Worm (Caenorhabditis elegans) whole organism, late embryonic: ENCODE measurements around the gene unc-71.

Experiments used
- C08G9.2 ChIP-seq: sonication (generic microtip); optimal IDR thresholded peaks from 2 replicates; lab custom pipeline; 2016; ENCODE audit warnings: mild to moderate bottlenecking, missing genetic modification characterization, moderate library complexity, missing compliant biosample characterization
- C38D4.7 ChIP-seq: fragments of 200-800 bp; sonication (Bioruptor generic); optimal IDR thresholded peaks from 2 replicates; lab custom pipeline; 2018; ENCODE audit warnings: mild to moderate bottlenecking, missing genetic modification characterization, moderate library complexity, missing compliant biosample characterization
- F13H6.1 ChIP-seq: sonication (generic microtip); optimal IDR thresholded peaks from 2 replicates; lab custom pipeline; 2016; ENCODE audit warnings: missing genetic modification characterization, missing compliant biosample characterization
- T23F11.4 ChIP-seq: fragments of 200-800 bp; sonication (Bioruptor generic); optimal IDR thresholded peaks from 2 replicates; lab custom pipeline; 2018; ENCODE audit warnings: mild to moderate bottlenecking, missing genetic modification characterization, missing compliant biosample characterization
- ahr-1 ChIP-seq: sonication (generic microtip); optimal IDR thresholded peaks from 2 replicates; lab custom pipeline; 2016; ENCODE audit warnings: missing genetic modification characterization, missing compliant biosample characterization
- ceh-18 ChIP-seq: sonication (generic microtip); optimal IDR thresholded peaks from 2 replicates; lab custom pipeline; 2016; ENCODE audit warnings: missing genetic modification characterization, missing compliant biosample characterization
- ceh-31 ChIP-seq: sonication (generic microtip); optimal IDR thresholded peaks from 2 replicates; lab custom pipeline; 2016; ENCODE audit warnings: missing genetic modification characterization, missing compliant biosample characterization
- ceh-45 ChIP-seq: fragments of 200-800 bp; sonication (Bioruptor generic); IDR thresholded peaks from 2 replicates; pipeline ENCODE4 v1.3.6; 2022; ENCODE audit warnings: missing genetic modification reagents, missing genetic modification characterization, missing compliant biosample characterization
- ceh-6 ChIP-seq: fragments of 200-800 bp; sonication (Bioruptor generic); optimal IDR thresholded peaks from 2 replicates; lab custom pipeline; 2018; ENCODE audit warnings: mild to moderate bottlenecking, missing genetic modification characterization, missing compliant biosample characterization
- ceh-9 ChIP-seq: sonication (generic microtip); optimal IDR thresholded peaks from 2 replicates; lab custom pipeline; 2016; ENCODE audit warnings: mild to moderate bottlenecking, missing genetic modification characterization, inconsistent platforms, missing compliant biosample characterization
- dmd-4 ChIP-seq: sonication (generic microtip); optimal IDR thresholded peaks from 2 replicates; lab custom pipeline; 2016; ENCODE audit warnings: borderline replicate concordance, missing genetic modification characterization, missing compliant biosample characterization
- dve-1 ChIP-seq: sonication (generic microtip); optimal IDR thresholded peaks from 2 replicates; lab custom pipeline; 2017; ENCODE audit warnings: antibody characterized with exemption, mild to moderate bottlenecking, missing genetic modification characterization, missing compliant biosample characterization
- elt-2 ChIP-seq: sonication (generic microtip); optimal IDR thresholded peaks from 2 replicates; lab custom pipeline; 2016; ENCODE audit warnings: missing genetic modification reagents, missing genetic modification characterization, missing compliant biosample characterization
- hlh-13 ChIP-seq: fragments of 200-800 bp; sonication (Bioruptor generic); optimal IDR thresholded peaks from 2 replicates; lab custom pipeline; 2018; ENCODE audit warnings: mild to moderate bottlenecking, missing genetic modification characterization, missing compliant biosample characterization
- hlh-15 ChIP-seq: sonication (generic microtip); optimal IDR thresholded peaks from 2 replicates; lab custom pipeline; 2016; ENCODE audit warnings: missing genetic modification characterization, missing compliant biosample characterization
- hlh-30 ChIP-seq: sonication (generic microtip); optimal IDR thresholded peaks from 2 replicates; lab custom pipeline; 2017; ENCODE audit warnings: antibody characterized with exemption, missing genetic modification characterization, missing compliant biosample characterization; ENCODE audit not compliant: insufficient read depth
- hlh-6 ChIP-seq: sonication (generic microtip); optimal IDR thresholded peaks from 2 replicates; lab custom pipeline; 2016; ENCODE audit warnings: missing genotype, missing genetic modification characterization, missing compliant biosample characterization
- lin-11 ChIP-seq: fragments of 200-800 bp; sonication (Bioruptor generic); optimal IDR thresholded peaks from 2 replicates; lab custom pipeline; 2018; ENCODE audit warnings: mild to moderate bottlenecking, missing genetic modification characterization, missing compliant biosample characterization
- mec-3 ChIP-seq: sonication (generic microtip); optimal IDR thresholded peaks from 2 replicates; lab custom pipeline; 2016; ENCODE audit warnings: borderline replicate concordance, missing genetic modification characterization, missing compliant biosample characterization
- nfya-1 ChIP-seq: sonication (generic microtip); optimal IDR thresholded peaks from 2 replicates; lab custom pipeline; 2017; ENCODE audit warnings: missing genetic modification characterization, mild to moderate bottlenecking, missing compliant biosample characterization, antibody characterized with exemption, moderate library complexity
- nhr-11 ChIP-seq: fragments of 150-350 bp; optimal IDR thresholded peaks from 2 replicates; lab custom pipeline; 2014; ENCODE audit warnings: missing biosample characterization, missing genetic modification characterization
- nhr-232 ChIP-seq: sonication (generic microtip); optimal IDR thresholded peaks from 2 replicates; lab custom pipeline; 2016; ENCODE audit warnings: missing genetic modification characterization, missing compliant biosample characterization
- odd-2 ChIP-seq: sonication (generic microtip); optimal IDR thresholded peaks from 2 replicates; lab custom pipeline; 2017; ENCODE audit warnings: antibody characterized with exemption, mild to moderate bottlenecking, missing genetic modification characterization, missing compliant biosample characterization
- pat-9 ChIP-seq: fragments of 200-800 bp; sonication (Bioruptor generic); optimal IDR thresholded peaks from 2 replicates; lab custom pipeline; 2018; ENCODE audit warnings: mild to moderate bottlenecking, missing genetic modification characterization, moderate library complexity, missing compliant biosample characterization
- pax-1 ChIP-seq: fragments of 150-350 bp; optimal IDR thresholded peaks from 2 replicates; lab custom pipeline; 2014; ENCODE audit warnings: missing biosample characterization, missing genetic modification characterization
- pha-2 ChIP-seq: sonication (generic microtip); optimal IDR thresholded peaks from 2 replicates; lab custom pipeline; 2017; ENCODE audit warnings: mild to moderate bottlenecking, missing genetic modification characterization, missing compliant biosample characterization
- pha-4 ChIP-seq: fragments of 150-350 bp; optimal IDR thresholded peaks from 2 replicates; lab custom pipeline; 2018; ENCODE audit warnings: missing biosample characterization, missing genetic modification reagents, missing genetic modification characterization
- pros-1 ChIP-seq: fragments of 150-350 bp; optimal IDR thresholded peaks from 2 replicates; lab custom pipeline; 2014; ENCODE audit warnings: missing biosample characterization, missing genetic modification reagents, missing genetic modification characterization
- sdc-2 ChIP-seq: sonication (generic microtip); optimal IDR thresholded peaks from 2 replicates; lab custom pipeline; 2016; ENCODE audit warnings: missing genotype, missing genetic modification characterization, missing compliant biosample characterization
- sox-2 ChIP-seq: fragments of 200-800 bp; sonication (Bioruptor generic); IDR thresholded peaks from 2 replicates; pipeline ENCODE4 v1.3.6; 2022; ENCODE audit warnings: missing genetic modification reagents, missing genetic modification characterization, missing compliant biosample characterization
- sox-4 ChIP-seq: sonication (generic microtip); optimal IDR thresholded peaks from 2 replicates; lab custom pipeline; 2017; ENCODE audit warnings: mild to moderate bottlenecking, missing genetic modification characterization, inconsistent platforms, missing compliant biosample characterization
- syd-9 ChIP-seq: sonication (generic microtip); optimal IDR thresholded peaks from 2 replicates; lab custom pipeline; 2016; ENCODE audit warnings: mild to moderate bottlenecking, missing genetic modification characterization, moderate library complexity, missing compliant biosample characterization
- ttx-3 ChIP-seq: sonication (generic microtip); optimal IDR thresholded peaks from 2 replicates; lab custom pipeline; 2016; ENCODE audit warnings: missing genetic modification reagents, missing genetic modification characterization, missing compliant biosample characterization
- unc-3 ChIP-seq, 2 experiments: fragments of 200-800 bp in 1 of 2; sonication (Bioruptor generic) in 1 of 2; sonication (generic microtip) in 1 of 2; conservative IDR thresholded peaks in 1 of 2; optimal IDR thresholded peaks in 1 of 2; 2 replicates each; pipeline versions ENCODE4 v1.3.6 to Lab custom; 2016 to 2022; ENCODE audit warnings: missing compliant biosample characterization in 2 of 2, missing genetic modification characterization in 2 of 2, missing genetic modification reagents in 1 of 2
- unc-86 ChIP-seq: sonication (generic microtip); optimal IDR thresholded peaks from 2 replicates; lab custom pipeline; 2016; ENCODE audit warnings: missing genetic modification characterization, missing compliant biosample characterization
- zip-5 ChIP-seq: sonication (generic microtip); optimal IDR thresholded peaks from 2 replicates; lab custom pipeline; 2016; ENCODE audit warnings: missing genetic modification characterization, missing compliant biosample characterization

The unc-71 gene

ce11 chrIII:12874606-12875066 is 16.9 kb downstream of the unc-71 start, which contains the start of the genes mrg-1 and spcs-2 (continued):
- TF ChIP-seq C38D4.7 (peak; percentile 48), sox-2 (GFP tag; lab: Robert Waterston, UW) (peak; percentile 27; the same call in 1 of the 2 replicates), ceh-31 (tag; lab: Kevin White, UChicago) (peak; percentile 92), dve-1 (tag; lab: Kevin White, UChicago) (peak; percentile 43), mec-3 (tag; lab: Kevin White, UChicago) (no peak), ceh-18 (tag; lab: Kevin White, UChicago) (peak; percentile 66), ceh-6 (GFP tag; lab: Kevin White, UChicago) (no peak), nfya-1 (tag; lab: Kevin White, UChicago) (peak; percentile 88), hlh-13 (GFP tag; lab: Kevin White, UChicago) (no peak), pat-9 (tag; lab: Kevin White, UChicago) (peak; percentile 69), unc-86 (tag; lab: Kevin White, UChicago) (peak; percentile 86), lin-11 (tag; lab: Kevin White, UChicago) (peak; percentile 38), sdc-2 (no peak), T23F11.4 (GFP tag; lab: Kevin White, UChicago) (peak; percentile 8), zip-5 (tag; lab: Kevin White, UChicago) (peak; percentile 60), pax-1 (peak; percentile 10), F13H6.1 (tag; lab: Kevin White, UChicago) (peak; percentile 81), C08G9.2 (tag; lab: Kevin White, UChicago) (peak; percentile 43), syd-9 (tag; lab: Kevin White, UChicago) (peak; percentile 47), nhr-11 (tag; lab: Kevin White, UChicago) (no peak), pha-2 (tag; lab: Kevin White, UChicago) (peak; percentile 47), nhr-232 (tag; lab: Kevin White, UChicago) (no peak), ahr-1 (peak; percentile 45), hlh-6 (tag; lab: Kevin White, UChicago) (no peak), pros-1 (no peak), odd-2 (peak; percentile 48), dmd-4 (no peak), ceh-9 (no peak), hlh-15 (no peak), sox-4 (tag; lab: Kevin White, UChicago) (peak; percentile 69)

DNA sequence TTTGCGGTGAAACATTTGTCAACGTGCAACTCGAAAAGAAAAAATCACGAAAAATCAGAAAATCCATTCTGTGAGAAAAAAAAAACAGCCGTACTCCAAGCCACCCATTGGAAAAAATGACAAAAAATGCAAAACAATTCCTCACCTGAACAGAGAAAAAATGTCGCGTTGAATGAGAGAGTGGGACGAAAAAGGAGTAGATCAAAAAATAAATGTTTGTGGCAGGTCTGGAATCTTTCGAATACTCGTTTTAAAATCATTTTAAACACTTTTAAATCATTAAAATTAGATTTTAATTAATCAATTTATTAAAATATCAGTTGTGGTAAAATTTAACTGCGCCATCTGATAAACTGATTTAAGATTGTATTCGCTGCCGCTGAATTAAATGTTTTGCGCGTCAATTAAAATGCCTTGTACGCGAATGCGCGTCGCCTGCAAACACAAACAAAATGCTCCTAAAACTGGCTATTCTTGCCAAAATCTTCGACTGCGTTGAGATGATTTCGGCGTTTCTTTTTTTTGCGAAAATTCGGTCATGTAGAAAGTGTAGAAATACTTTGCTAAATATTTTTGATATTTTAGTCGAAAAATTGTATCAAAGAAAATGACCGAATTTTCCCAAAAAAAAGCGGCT is 21.4 kb downstream of the unc-71 start, which contains the start of gene Y37D8A.6:
TSS of gene Y37D8A.6 (minus strand) at position 238 of the 637 bp plus-strand sequence.
- no peak for TF ChIP-seq unc-3 (GFP tag; conservative IDR thresholded peaks at IDR 0.05; lab: Robert Waterston, UW)
- TF ChIP-seq unc-3 (tag; optimal IDR thresholded peaks at IDR 0.05; lab: Kevin White, UChicago), result no peak
- TF ChIP-seq ahr-1, result no peak
- TF ChIP-seq pha-4, result no peak

- TF ChIP-seq sox-2 (GFP tag; lab: Robert Waterston, UW), result no peak
- TF ChIP-seq ttx-3, result no peak
- no peak for TF ChIP-seq ceh-45 (GFP tag; lab: Robert Waterston, UW)
- TF ChIP-seq dve-1 (tag; lab: Kevin White, UChicago), result no peak
- TF ChIP-seq elt-2 (tag; lab: Kevin White, UChicago), result no peak
- no peak for TF ChIP-seq hlh-30
- no peak for TF ChIP-seq ceh-18 (tag; lab: Kevin White, UChicago)
- no peak for TF ChIP-seq nhr-11 (tag; lab: Kevin White, UChicago)
- TF ChIP-seq unc-3 (GFP tag; conservative IDR thresholded peaks at IDR 0.05; lab: Robert Waterston, UW), result no peak
- no peak for TF ChIP-seq unc-3 (tag; optimal IDR thresholded peaks at IDR 0.05; lab: Kevin White, UChicago)
Observed at ce11 chrIII:12864648-12865047, 26.9 kb downstream of the unc-71 start, which contains the start of gene Y37D8A.8. Gene Y37D8A.8, plus strand, starts transcription at chrIII:12864948.
